Fruit fly (Drosophila melanogaster): ENCODE results near the gene mil.

The mil gene

DNA sequence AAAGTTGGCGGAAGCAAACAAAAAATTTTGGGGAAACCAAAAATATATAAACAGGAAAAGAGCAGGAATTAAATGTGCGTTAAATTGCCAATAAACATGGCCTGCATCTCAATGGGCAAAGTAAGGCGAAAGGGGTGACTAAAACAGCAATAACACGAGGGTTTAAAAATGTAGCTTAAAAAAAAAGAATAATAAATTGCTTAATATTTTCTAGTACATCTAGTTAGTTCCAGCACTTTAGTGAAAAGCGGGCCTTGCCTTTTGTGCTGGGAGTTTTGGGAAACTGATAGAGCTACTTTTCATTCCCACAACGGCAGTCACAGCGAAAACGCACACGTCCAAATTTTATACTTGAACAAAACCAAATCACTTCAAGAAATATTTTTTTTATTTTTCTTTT is at the start of gene mil:
Gene mil (plus strand): TSS at position 301 of the 400 bp plus-strand sequence.
- TF ChIP-seq svp (GFP tag) (no peak), Blimp-1 (GFP tag; optimal IDR thresholded peaks at IDR 0.05) (no peak), spab (GFP tag; optimal IDR thresholded peaks at IDR 0.05) (no peak), Hr4 (GFP tag; optimal IDR thresholded peaks at IDR 0.05) (no peak), pdm3 (GFP tag; optimal IDR thresholded peaks at IDR 0.05) (no peak), fd59A (GFP tag; optimal IDR thresholded peaks at IDR 0.05) (no peak), dsx (GFP tag; optimal IDR thresholded peaks at IDR 0.05; ENCODE audit: poor library complexity, severe bottlenecking) (no peak), Hr38 (GFP tag; optimal IDR thresholded peaks at IDR 0.05) (no peak), net (GFP tag; optimal IDR thresholded peaks at IDR 0.05) (no peak), CG3032 (tag; optimal IDR thresholded peaks at IDR 0.05) (no peak)

DNA sequence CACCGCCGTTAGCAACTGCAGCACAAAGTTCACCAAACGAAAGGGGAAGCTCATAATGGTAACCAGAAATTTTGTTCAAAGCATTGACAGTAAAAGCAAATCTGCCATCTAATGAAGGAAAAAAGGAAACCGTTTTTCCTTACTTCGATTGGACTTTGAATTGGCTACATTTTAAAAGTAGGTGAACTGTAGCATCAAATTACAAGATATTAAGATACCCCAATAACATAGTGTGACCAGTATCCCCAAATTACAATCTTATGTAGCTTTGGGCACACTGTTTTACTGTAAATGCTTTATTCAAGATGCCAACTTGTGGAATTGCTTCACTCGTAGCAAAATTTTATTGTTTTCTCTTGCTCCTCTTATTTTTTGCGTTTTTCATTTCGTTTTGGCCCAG is 40.0 kb upstream of the mil start, which contains the start of gene CG12426:
Gene CG12426 (minus strand): TSS at position 101 of the 400 bp plus-strand sequence.
- no peak for TF ChIP-seq Eip75B (GFP tag; optimal IDR thresholded peaks at IDR 0.05)
- TF ChIP-seq salr (GFP tag; optimal IDR thresholded peaks at IDR 0.05): no peak
- TF ChIP-seq Hr38 (GFP tag; optimal IDR thresholded peaks at IDR 0.05): no peak
- no peak for TF ChIP-seq topi (GFP tag; optimal IDR thresholded peaks at IDR 0.05)
- TF ChIP-seq CG8319 (GFP tag; optimal IDR thresholded peaks at IDR 0.05): no peak
- no peak for TF ChIP-seq dac (GFP tag; optimal IDR thresholded peaks at IDR 0.05)
- no peak for TF ChIP-seq CG6854 (GFP tag; optimal IDR thresholded peaks at IDR 0.05)
- TF ChIP-seq Gug (GFP tag; IDR thresholded peaks at IDR 0.05): no peak
- no peak for TF ChIP-seq spab (GFP tag; optimal IDR thresholded peaks at IDR 0.05)
- TF ChIP-seq Eip78C (GFP tag): no peak
- TF ChIP-seq Sox14 (GFP tag; optimal IDR thresholded peaks at IDR 0.05): no peak
- TF ChIP-seq pdm3 (GFP tag; optimal IDR thresholded peaks at IDR 0.05): no peak
- no peak for TF ChIP-seq CG34406 (GFP tag; optimal IDR thresholded peaks at IDR 0.05)

DNA sequence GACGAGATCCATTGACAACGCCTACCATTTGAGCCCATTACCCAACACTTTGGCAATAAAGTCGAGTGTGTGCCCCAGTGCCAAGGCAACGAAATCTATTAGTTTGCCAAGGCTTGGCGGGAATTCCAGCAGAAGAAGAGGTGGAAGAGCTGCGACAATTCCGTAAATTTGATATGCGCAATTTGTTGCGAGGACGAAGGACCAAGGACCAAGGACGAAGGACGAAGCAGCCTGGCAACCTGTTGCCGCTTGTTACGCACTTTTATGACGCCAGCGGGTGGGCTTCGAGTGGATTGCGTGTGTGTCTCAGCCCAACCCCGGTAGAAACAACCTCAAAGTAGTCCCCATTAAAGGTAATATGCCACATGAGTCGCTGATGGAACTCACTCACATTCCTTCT is 24.1 kb upstream of the mil start:
- no peak for TF ChIP-seq Ets21C (GFP tag; optimal IDR thresholded peaks at IDR 0.05)

DNA sequence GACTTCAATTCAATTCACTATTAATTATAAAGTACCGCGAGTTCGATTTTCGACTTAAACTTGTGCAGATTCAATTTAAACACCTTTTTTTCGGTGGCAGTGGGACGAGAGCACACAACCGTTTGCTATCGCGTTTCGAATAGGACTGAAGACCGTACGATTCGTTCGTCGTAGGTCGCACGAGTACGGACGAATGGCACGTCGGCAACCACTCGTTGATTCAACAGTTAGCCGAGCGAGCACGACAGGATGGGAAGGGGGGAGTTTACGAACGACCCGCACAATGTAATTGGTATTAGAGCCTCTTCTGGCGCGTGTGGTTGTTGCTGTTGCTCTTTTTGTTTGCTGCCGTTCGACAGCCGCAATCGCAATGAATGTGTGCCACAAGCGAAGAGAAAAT is 6.6 kb upstream of the mil start, which contains the start of gene CG34353:
Gene CG34353 (minus strand): TSS at position 149 of the 400 bp plus-strand sequence.
- TF ChIP-seq net (GFP tag; optimal IDR thresholded peaks at IDR 0.05) (no peak), CG1621 (tag; optimal IDR thresholded peaks at IDR 0.05) (peak; percentile 24), Eip78C (GFP tag) (peak; percentile 38), Eip75B (GFP tag; optimal IDR thresholded peaks at IDR 0.05) (peak; percentile 26), dsx (GFP tag; optimal IDR thresholded peaks at IDR 0.05; ENCODE audit: poor library complexity, severe bottlenecking) (peak; percentile 87)

- TF ChIP-seq salr (GFP tag; optimal IDR thresholded peaks at IDR 0.05) (peak in 1 of 2 experiments; percentile 59), Blimp-1 (GFP tag; optimal IDR thresholded peaks at IDR 0.05) (no peak), fd59A (GFP tag; optimal IDR thresholded peaks at IDR 0.05) (no peak), CG34406 (GFP tag; optimal IDR thresholded peaks at IDR 0.05) (peak; percentile 53), Gug (GFP tag; IDR thresholded peaks at IDR 0.05) (peak; percentile 31; the same call in 1 of the 2 replicates), CG6163 (GFP tag; IDR thresholded peaks at IDR 0.05) (0 out of 3 replicates have a peak, but pooled peaks have one; percentile 37), CG11762 (GFP tag; optimal IDR thresholded peaks at IDR 0.05; ENCODE audit: insufficient read depth) (peak; percentile 56), Smox (GFP tag; optimal IDR thresholded peaks at IDR 0.05) (peak; percentile 56), dac (GFP tag; optimal IDR thresholded peaks at IDR 0.05) (no peak), Eip75B (GFP tag; optimal IDR thresholded peaks at IDR 0.05) (peak; percentile 48), Hr38 (GFP tag; optimal IDR thresholded peaks at IDR 0.05) (no peak), esn (GFP tag; optimal IDR thresholded peaks at IDR 0.05) (peak; percentile 74), CG6854 (GFP tag; optimal IDR thresholded peaks at IDR 0.05) (no peak), CG8632 (GFP tag; optimal IDR thresholded peaks at IDR 0.05) (no peak), CG3919 (GFP tag; optimal IDR thresholded peaks at IDR 0.05) (peak; percentile 66), CG10669 (GFP tag; optimal IDR thresholded peaks at IDR 0.05) (peak; percentile 32), CG11902 (GFP tag; optimal IDR thresholded peaks at IDR 0.05) (peak; percentile 52), vri (GFP tag; optimal IDR thresholded peaks at IDR 0.05) (no peak), Hr4 (GFP tag; optimal IDR thresholded peaks at IDR 0.05) (peak; percentile 67), Eip78C (GFP tag) (peak; percentile 81), Hr39 (GFP tag; optimal IDR thresholded peaks at IDR 0.05) (peak; percentile 54), achi (GFP tag; optimal IDR thresholded peaks at IDR 0.05) (peak; percentile 57), cyc (GFP tag; optimal IDR thresholded peaks at IDR 0.05) (peak; percentile 49), CG1621 (tag; optimal IDR thresholded peaks at IDR 0.05) (no peak), CG16779 (tag; optimal IDR thresholded peaks at IDR 0.05) (no peak), CG9139 (GFP tag; optimal IDR thresholded peaks at IDR 0.05) (no peak), CG11294 (GFP tag; IDR thresholded peaks at IDR 0.05) (no peak; the same call in 1 of the 2 replicates), CG8319 (GFP tag; optimal IDR thresholded peaks at IDR 0.05) (peak; percentile 12), svp (GFP tag) (peak; percentile 64), OdsH (GFP tag; optimal IDR thresholded peaks at IDR 0.05) (peak; percentile 68), CG32006 (GFP tag; optimal IDR thresholded peaks at IDR 0.05) (peak; percentile 66)
Observed at dm6 chr3R:27916355-27917019, 4.2 kb downstream of the mil start, which contains the start of the genes CG5003 and mRpS22. CG5003 (minus strand) TSS chr3R:27916516. mRpS22 (plus strand) TSS chr3R:27916908.
